Worm (Caenorhabditis elegans): Measurements from ENCODE around the gene srx-136.

- no peak for TF ChIP-seq nhr-27 (tag; optimal IDR thresholded peaks at IDR 0.05)
- TF ChIP-seq fkh-3 (tag; optimal IDR thresholded peaks at IDR 0.05) = no peak
- no peak for TF ChIP-seq bed-1 (GFP tag; IDR thresholded peaks at IDR 0.05)
- no peak for TF ChIP-seq unc-62 (GFP tag; optimal IDR thresholded peaks at IDR 0.05)
- TF ChIP-seq F52B5.7 (tag; optimal IDR thresholded peaks at IDR 0.05) = no peak
- TF ChIP-seq zim-3 (tag; optimal IDR thresholded peaks at IDR 0.05) = no peak
- TF ChIP-seq ztf-28 (GFP tag; IDR thresholded peaks at IDR 0.05) = no peak
- no peak for TF ChIP-seq hlh-26 (GFP tag; conservative IDR thresholded peaks at IDR 0.05)
- TF ChIP-seq Y67H2A.10 (GFP tag; conservative IDR thresholded peaks at IDR 0.05) = no peak
- TF ChIP-seq die-1 (tag; optimal IDR thresholded peaks at IDR 0.05) = no peak
Measured at ce11 chrV:13856376-13856775, 856 bp upstream of the srx-136 start, which contains the start of gene srx-134.
